Worm (Caenorhabditis elegans): Measurements from ENCODE around the gene F08D12.3.

DNA sequence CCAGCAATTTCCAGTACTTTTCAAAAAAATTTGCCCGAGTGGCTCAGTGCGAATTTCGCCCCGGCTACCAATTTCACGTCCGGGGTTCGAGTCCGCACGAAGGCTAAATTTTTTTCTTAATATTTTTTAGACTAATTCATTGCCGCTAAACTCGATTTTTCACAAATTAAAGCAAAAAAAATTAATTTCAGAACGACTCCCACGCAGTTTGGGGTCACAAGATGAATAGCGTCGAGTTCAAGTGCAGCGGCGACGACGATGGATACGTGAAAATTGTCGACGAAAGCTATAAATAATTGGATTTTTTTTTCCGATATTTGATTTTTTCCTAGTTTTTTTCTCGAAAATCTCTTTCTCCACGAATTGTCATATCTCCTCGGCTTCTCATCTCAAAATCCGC is 28.1 kb upstream of the F08D12.3 start:
- no peak for TF ChIP-seq tra-4 (tag; optimal IDR thresholded peaks at IDR 0.05)
- no peak for TF ChIP-seq scrt-1 (GFP tag; IDR thresholded peaks at IDR 0.05)
- TF ChIP-seq sea-1 (GFP tag; conservative IDR thresholded peaks at IDR 0.05): no peak
- no peak for TF ChIP-seq hmbx-1 (tag; optimal IDR thresholded peaks at IDR 0.05)
- TF ChIP-seq ama-1 (optimal IDR thresholded peaks at IDR 0.05): no peak
- no peak for TF ChIP-seq hnd-1 (tag; optimal IDR thresholded peaks at IDR 0.05)
- TF ChIP-seq pes-1 (GFP tag; IDR thresholded peaks at IDR 0.05): no peak
- TF ChIP-seq flt-1 (GFP tag; IDR thresholded peaks at IDR 0.05): no peak
- TF ChIP-seq B0310.2 (tag; optimal IDR thresholded peaks at IDR 0.05): no peak
- TF ChIP-seq ceh-13 (GFP tag; optimal IDR thresholded peaks at IDR 0.05): no peak
- TF ChIP-seq F13C5.2 (tag; optimal IDR thresholded peaks at IDR 0.05): no peak
- no peak for TF ChIP-seq ets-7 (tag; optimal IDR thresholded peaks at IDR 0.05)
- TF ChIP-seq aly-1 (tag; optimal IDR thresholded peaks at IDR 0.05): no peak
